Worm (Caenorhabditis elegans) whole organism, midembryonic: ENCODE measurements around the gene daf-31.

Experiments used
- T22C8.4 ChIP-seq: fragments of 200-800 bp; sonication (Bioruptor generic); IDR thresholded peaks from 2 replicates; pipeline ENCODE4 v1.3.6; 2022; ENCODE audit warnings: missing genetic modification characterization, missing compliant biosample characterization
- klf-2 ChIP-seq: fragments of 200-800 bp; sonication (Bioruptor generic); conservative IDR thresholded peaks from 2 replicates; pipeline ENCODE4 v1.3.6; 2022; ENCODE audit warnings: missing genetic modification reagents, missing genetic modification characterization, missing compliant biosample characterization
- tab-1 ChIP-seq: fragments of 200-800 bp; sonication (Bioruptor generic); IDR thresholded peaks from 2 replicates; pipeline ENCODE4 v1.3.6; 2022; ENCODE audit warnings: missing genetic modification characterization, missing compliant biosample characterization
- ztf-23 ChIP-seq: fragments of 200-800 bp; sonication (Bioruptor generic); IDR thresholded peaks from 2 replicates; pipeline ENCODE4 v1.3.6; 2022; ENCODE audit warnings: missing genetic modification reagents, missing genetic modification characterization, missing compliant biosample characterization
- ztf-29 ChIP-seq: fragments of 200-800 bp; sonication (Bioruptor generic); IDR thresholded peaks from 2 replicates; pipeline ENCODE4 v1.3.6; 2022; ENCODE audit warnings: missing genetic modification reagents, missing genetic modification characterization, missing compliant biosample characterization

DNA sequence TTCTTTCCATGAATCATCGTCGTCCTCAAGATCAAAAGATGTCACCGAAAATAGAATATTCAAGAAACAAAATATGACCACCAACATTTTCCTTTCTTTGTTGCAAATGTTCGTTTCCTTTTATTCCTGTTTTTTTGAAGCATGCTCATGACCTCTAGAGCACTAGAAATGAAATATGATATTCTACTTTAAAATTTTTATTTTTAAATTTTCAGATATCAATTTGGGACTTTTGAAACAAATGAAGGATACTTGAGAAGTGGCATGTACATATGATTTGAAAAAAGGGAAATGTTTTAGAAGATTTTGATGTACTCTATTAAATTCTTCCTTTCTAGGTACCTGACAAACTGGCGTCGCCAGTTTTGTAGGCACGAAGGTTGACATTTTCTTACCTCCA is 14.8 kb upstream of the daf-31 start, which contains the start of gene K07H8.11:
- TF ChIP-seq T22C8.4 (GFP tag; lab: Robert Waterston, UW) (no peak), tab-1 (GFP tag; lab: Robert Waterston, UW) (no peak), klf-2 (GFP tag; lab: Robert Waterston, UW) (no peak), ztf-29 (GFP tag; lab: Robert Waterston, UW) (no peak), ztf-23 (GFP tag; lab: Robert Waterston, UW) (no peak)
